Fruit fly (Drosophila melanogaster): Measurements from ENCODE around the gene nau.

nau gene

dm6 chr3R:23729066-23729465 is 10.9 kb upstream of the nau start (continued):
- no peak for TF ChIP-seq CG8290 (GFP tag; optimal IDR thresholded peaks at IDR 0.05)
- TF ChIP-seq CG8290 (tag; optimal IDR thresholded peaks at IDR 0.05) = peak in 1 of 2 experiments; percentile 78
- TF ChIP-seq hbn (GFP tag; IDR thresholded peaks at IDR 0.05; ENCODE audit: partially characterized antibody) = no peak
- TF ChIP-seq HHEX (GFP tag; optimal IDR thresholded peaks at IDR 0.05) = peak; percentile 60
- peak; percentile 72 for TF ChIP-seq ash1 (GFP tag; optimal IDR thresholded peaks at IDR 0.05)
- no peak for TF ChIP-seq CG1792 (GFP tag; optimal IDR thresholded peaks at IDR 0.05)
- peak; percentile 34 for TF ChIP-seq CG7786 (GFP tag; optimal IDR thresholded peaks at IDR 0.05)
- 0 out of 4 replicates have a peak, but pooled peaks have one; percentile 17 for TF ChIP-seq chinmo (GFP tag; IDR thresholded peaks at IDR 0.05; ENCODE audit: partially characterized antibody)
- no peak for TF ChIP-seq CG6175 (GFP tag; IDR thresholded peaks at IDR 0.05)
- TF ChIP-seq CG6765 (GFP tag; optimal IDR thresholded peaks at IDR 0.05) = peak; percentile 69
- no peak for TF ChIP-seq CG2202 (tag; optimal IDR thresholded peaks at IDR 0.05)
- no peak for TF ChIP-seq CG7745 (tag; optimal IDR thresholded peaks at IDR 0.05)
- TF ChIP-seq dmrt11E (tag; optimal IDR thresholded peaks at IDR 0.05) = peak; percentile 5
- TF ChIP-seq CG12104 (GFP tag; optimal IDR thresholded peaks at IDR 0.05) = no peak
- TF ChIP-seq CG10979 (tag; optimal IDR thresholded peaks at IDR 0.05) = no peak
- no peak for TF ChIP-seq vnd (GFP tag; IDR thresholded peaks at IDR 0.05; ENCODE audit: partially characterized antibody)
- peak; percentile 18 for TF ChIP-seq CHES-1-like (GFP tag; optimal IDR thresholded peaks at IDR 0.05)
- TF ChIP-seq Dbx (GFP tag; IDR thresholded peaks at IDR 0.05) = 0 out of 3 replicates have a peak, but pooled peaks have one; percentile 17
- peak; percentile 68; the same call in 1 of the 2 replicates for TF ChIP-seq rib (GFP tag; IDR thresholded peaks at IDR 0.05)
- TF ChIP-seq sug (tag; optimal IDR thresholded peaks at IDR 0.05) = peak; percentile 64
- TF ChIP-seq CG12769 (tag; optimal IDR thresholded peaks at IDR 0.05) = peak; percentile 66
- TF ChIP-seq sob (GFP tag; IDR thresholded peaks at IDR 0.05) = peak; percentile 61; the same call in 1 of the 2 replicates
- TF ChIP-seq CG2889 (GFP tag; IDR thresholded peaks at IDR 0.05) = no peak
- peak; percentile 59 for TF ChIP-seq CG17568 (GFP tag; optimal IDR thresholded peaks at IDR 0.05)
- TF ChIP-seq CG4282 (GFP tag; optimal IDR thresholded peaks at IDR 0.05) = no peak
- peak; percentile 27 for TF ChIP-seq cwo (GFP tag; optimal IDR thresholded peaks at IDR 0.05)
- no peak for TF ChIP-seq CG6654 (GFP tag; optimal IDR thresholded peaks at IDR 0.05)
- no peak for TF ChIP-seq h (optimal IDR thresholded peaks at IDR 0.05)
- TF ChIP-seq jigr1 (GFP tag; IDR thresholded peaks at IDR 0.05) = no peak
- TF ChIP-seq Dad (GFP tag; optimal IDR thresholded peaks at IDR 0.05) = no peak
- peak; percentile 52 for TF ChIP-seq pho (GFP tag; optimal IDR thresholded peaks at IDR 0.05)
- TF ChIP-seq CG6791 (GFP tag; IDR thresholded peaks at IDR 0.05; ENCODE audit: partially characterized antibody) = no peak
- TF ChIP-seq CG17829 (tag; optimal IDR thresholded peaks at IDR 0.05) = no peak
- TF ChIP-seq CG2678 (tag; optimal IDR thresholded peaks at IDR 0.05) = peak; percentile 67
- no peak for TF ChIP-seq HmgD (GFP tag; optimal IDR thresholded peaks at IDR 0.05)
- peak; percentile 9 for TF ChIP-seq CG1603 (tag; optimal IDR thresholded peaks at IDR 0.05)
- TF ChIP-seq her (GFP tag; optimal IDR thresholded peaks at IDR 0.05) = peak; percentile 16
- TF ChIP-seq Doc2 (GFP tag; IDR thresholded peaks at IDR 0.05) = no peak
- no peak for TF ChIP-seq ssp (GFP tag; IDR thresholded peaks at IDR 0.05)
- TF ChIP-seq CG11723 (GFP tag; optimal IDR thresholded peaks at IDR 0.05) = no peak
- peak; percentile 47 for TF ChIP-seq CG9727 (GFP tag; optimal IDR thresholded peaks at IDR 0.05)
- TF ChIP-seq ac (GFP tag; optimal IDR thresholded peaks at IDR 0.05) = no peak
- TF ChIP-seq vfl (GFP tag; optimal IDR thresholded peaks at IDR 0.05) = peak; percentile 3
- no peak for TF ChIP-seq CG11085 (GFP tag; IDR thresholded peaks at IDR 0.05)
- TF ChIP-seq sna (GFP tag; IDR thresholded peaks at IDR 0.05; ENCODE audit: partially characterized antibody) = no peak
- TF ChIP-seq Max (GFP tag; optimal IDR thresholded peaks at IDR 0.05) = no peak
- TF ChIP-seq fu2 (GFP tag; optimal IDR thresholded peaks at IDR 0.05) = no peak
- no peak for TF ChIP-seq CG10366 (GFP tag; IDR thresholded peaks at IDR 0.05)
- no peak for TF ChIP-seq tap (tag; optimal IDR thresholded peaks at IDR 0.05)
- no peak for TF ChIP-seq CG31388 (GFP tag; optimal IDR thresholded peaks at IDR 0.05)
- TF ChIP-seq CG7839 (tag; optimal IDR thresholded peaks at IDR 0.05) = no peak
- TF ChIP-seq insv (GFP tag; optimal IDR thresholded peaks at IDR 0.05) = peak in 1 of 2 experiments; percentile 27
